Worm (Caenorhabditis elegans): Measurements from ENCODE around the gene F59A1.16.

DNA sequence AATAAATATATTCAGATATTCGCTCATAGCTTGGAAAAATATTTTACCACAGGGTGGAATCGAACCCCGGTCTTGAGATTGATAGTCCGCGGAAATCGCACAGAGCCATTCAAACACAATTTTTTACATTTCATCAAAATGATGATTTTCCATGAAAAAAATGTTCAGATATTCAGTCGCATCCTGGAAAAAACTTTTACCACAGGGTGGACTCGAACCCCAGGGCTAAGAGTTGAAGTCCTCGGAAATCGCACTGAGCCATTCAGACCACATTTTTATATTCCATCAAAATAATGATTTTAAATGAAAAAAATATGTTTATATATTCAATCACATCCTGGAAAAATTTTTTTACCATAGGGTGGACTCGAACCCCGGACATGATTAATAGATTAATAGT, 37.8 kb upstream of the F59A1.16 start:
- no peak for TF ChIP-seq ztf-11 (tag; optimal IDR thresholded peaks at IDR 0.05)
- TF ChIP-seq mab-5 (tag; optimal IDR thresholded peaks at IDR 0.05), result no peak
- no peak for TF ChIP-seq ces-1 (GFP tag; optimal IDR thresholded peaks at IDR 0.05)
